Fruit fly (Drosophila melanogaster) whole organism, wandering third instar larva: ENCODE measurements around the gene CG16800.

Experiments used
- Abd-B ChIP-seq: fragments of >200 bp; optimal IDR thresholded peaks from 2 replicates; lab custom pipeline; 2017; ENCODE audit warnings: missing biosample characterization, missing genetic modification characterization
- CG9705 ChIP-seq: fragments of 200-800 bp; sonication (Bioruptor generic); optimal IDR thresholded peaks from 2 replicates; lab custom pipeline; 2018; ENCODE audit warnings: missing biosample characterization, mild to moderate bottlenecking, missing genetic modification characterization
- Dfd ChIP-seq: fragments of >200 bp; optimal IDR thresholded peaks from 2 replicates; lab custom pipeline; 2017; ENCODE audit warnings: missing biosample characterization, missing genetic modification characterization
- HLH106 ChIP-seq: fragments of 200-800 bp; optimal IDR thresholded peaks from 3 replicates; lab custom pipeline; 2019; ENCODE audit warnings: missing biosample characterization, mild to moderate bottlenecking, missing genetic modification characterization, moderate library complexity
- OdsH ChIP-seq: fragments of 200-800 bp; sonication (Bioruptor generic); optimal IDR thresholded peaks from 2 replicates; lab custom pipeline; 2016; ENCODE audit warnings: missing biosample characterization, mild to moderate bottlenecking, missing genetic modification characterization
- h ChIP-seq: fragments of 200-800 bp; sonication (Bioruptor generic); optimal IDR thresholded peaks from 3 replicates; lab custom pipeline; 2016; ENCODE audit warnings: missing biosample characterization, mild to moderate bottlenecking, missing genetic modification characterization

DNA sequence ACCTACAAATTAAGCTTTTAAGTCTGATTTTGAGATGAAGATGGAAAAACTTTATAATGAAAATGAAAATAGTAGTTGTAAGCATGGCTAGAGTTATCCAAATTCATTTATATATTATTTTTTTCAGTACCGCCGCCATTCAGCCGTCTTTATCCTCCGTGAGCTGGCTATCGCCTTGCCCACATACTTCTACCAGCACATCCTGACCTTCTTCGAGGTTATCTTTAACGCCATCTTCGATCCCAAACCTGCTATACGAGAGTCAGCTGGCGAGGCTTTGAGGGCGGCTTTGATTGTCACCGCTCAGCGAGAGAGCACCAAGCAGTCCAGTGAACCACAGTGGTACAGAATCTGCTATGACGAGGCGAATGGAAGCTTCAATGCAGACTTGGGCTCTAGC, 38.9 kb downstream of the CG16800 start:
- TF ChIP-seq h (GFP tag; lab: Kevin White, UChicago) (no peak), Dfd (GFP tag; lab: Kevin White, UChicago) (no peak), HLH106 (no peak), Abd-B (GFP tag; lab: Kevin White, UChicago) (no peak), OdsH (GFP tag; lab: Kevin White, UChicago) (no peak), CG9705 (no peak)
